Worm (Caenorhabditis elegans): ENCODE data around the gene C44B7.7.

- no peak for TF ChIP-seq mdl-1 (tag; optimal IDR thresholded peaks at IDR 0.05)
- no peak for TF ChIP-seq nhr-12 (tag; optimal IDR thresholded peaks at IDR 0.05)
- no peak for TF ChIP-seq elt-1 (tag; optimal IDR thresholded peaks at IDR 0.05)
- no peak for TF ChIP-seq pha-4 (tag; optimal IDR thresholded peaks at IDR 0.05)
- TF ChIP-seq nhr-237 (tag; optimal IDR thresholded peaks at IDR 0.05) = no peak
- TF ChIP-seq ztf-4 (tag; optimal IDR thresholded peaks at IDR 0.05) = no peak
- no peak for TF ChIP-seq aly-2 (tag; optimal IDR thresholded peaks at IDR 0.05)
- TF ChIP-seq sea-2 (GFP tag; optimal IDR thresholded peaks at IDR 0.05) = no peak
- TF ChIP-seq unc-62 (GFP tag; optimal IDR thresholded peaks at IDR 0.05) = no peak
- TF ChIP-seq ztf-11 (tag; optimal IDR thresholded peaks at IDR 0.05) = no peak
- no peak for TF ChIP-seq R02D3.7 (tag; optimal IDR thresholded peaks at IDR 0.05)
- TF ChIP-seq snpc-4 (tag; optimal IDR thresholded peaks at IDR 0.05) = no peak
- TF ChIP-seq unc-39 (tag; optimal IDR thresholded peaks at IDR 0.05) = no peak
- TF ChIP-seq nfya-1 (tag; optimal IDR thresholded peaks at IDR 0.05; ENCODE audit: insufficient read depth) = no peak
These were observed 21.8 kb downstream of the C44B7.7 start, which contains the start of gene dnj-5 for ce11 chrII:6858201-6858600.

All from whole organism, L3 larva.